Fruit fly (Drosophila melanogaster): Measurements from ENCODE around the gene Cp7Fc.

The Cp7Fc gene

DNA sequence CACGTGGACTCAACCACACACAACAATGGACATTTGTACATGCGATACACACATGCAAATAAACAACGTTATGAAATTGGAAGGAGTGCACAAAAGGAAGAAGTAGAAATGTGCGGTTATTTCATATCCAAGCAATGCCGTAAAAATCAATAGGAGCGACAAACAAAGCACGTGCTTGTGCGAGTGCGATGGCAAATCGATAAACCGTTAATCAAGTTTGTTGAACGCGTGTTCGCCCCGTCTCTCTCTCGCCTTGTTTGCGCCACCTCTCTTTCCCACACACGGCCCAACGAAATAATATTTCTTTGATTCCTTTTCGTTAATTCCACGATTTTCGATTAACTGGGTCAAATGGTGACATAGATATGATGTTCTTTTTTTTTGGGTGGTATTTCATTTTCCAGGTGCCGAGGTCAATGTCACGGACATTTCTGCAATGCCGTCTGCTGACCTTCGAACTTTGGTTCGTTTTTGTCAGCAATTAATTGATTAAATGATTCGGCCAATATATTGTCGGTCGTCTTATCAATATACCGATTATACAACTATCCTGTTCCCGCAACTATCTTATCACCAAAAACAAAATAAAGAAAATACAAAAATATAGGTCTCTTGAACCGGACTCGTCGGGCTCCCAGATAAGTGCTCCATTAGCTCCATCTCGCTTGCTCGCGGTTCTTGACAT, 13.5 kb downstream of the Cp7Fc start:
- TF ChIP-seq onecut (GFP tag; IDR thresholded peaks at IDR 0.05) = peak; percentile 99
- peak; percentile 1 for TF ChIP-seq nerfin-1 (tag; optimal IDR thresholded peaks at IDR 0.05)
- TF ChIP-seq CG10321 (GFP tag; IDR thresholded peaks at IDR 0.05) = 0 out of 2 replicates have a peak, but pooled peaks have one; percentile 37
- TF ChIP-seq Pdp1 (GFP tag; optimal IDR thresholded peaks at IDR 0.05) = peak in 1 of 2 experiments; percentile 51
- TF ChIP-seq Stat92E (GFP tag; optimal IDR thresholded peaks at IDR 0.05) = no peak
- TF ChIP-seq exex (tag; optimal IDR thresholded peaks at IDR 0.05) = peak; percentile 73
- no peak for TF ChIP-seq zen (tag; optimal IDR thresholded peaks at IDR 0.05)
- TF ChIP-seq Hr78 (GFP tag; optimal IDR thresholded peaks at IDR 0.05) = peak in 1 of 2 experiments; percentile 80
- TF ChIP-seq Med (GFP tag) = peak; percentile 33
- peak in 1 of 2 experiments; percentile 57 for TF ChIP-seq eve (GFP tag; optimal IDR thresholded peaks at IDR 0.05)
- 0 out of 3 replicates have a peak, but pooled peaks have one; percentile 29 for TF ChIP-seq ken (GFP tag; IDR thresholded peaks at IDR 0.05)
- peak; percentile 25 for TF ChIP-seq CG17385 (GFP tag; optimal IDR thresholded peaks at IDR 0.05)
- no peak for TF ChIP-seq CG17361 (GFP tag; IDR thresholded peaks at IDR 0.05)
- no peak for TF ChIP-seq Abd-B (GFP tag; optimal IDR thresholded peaks at IDR 0.05)
- peak; percentile 77 for TF ChIP-seq cwo (GFP tag; optimal IDR thresholded peaks at IDR 0.05)
- no peak for TF ChIP-seq CG10267 (tag; optimal IDR thresholded peaks at IDR 0.05)
- TF ChIP-seq mirr (GFP tag; optimal IDR thresholded peaks at IDR 0.05) = peak; percentile 48
- no peak for TF ChIP-seq Oaz (GFP tag; IDR thresholded peaks at IDR 0.05)

DNA sequence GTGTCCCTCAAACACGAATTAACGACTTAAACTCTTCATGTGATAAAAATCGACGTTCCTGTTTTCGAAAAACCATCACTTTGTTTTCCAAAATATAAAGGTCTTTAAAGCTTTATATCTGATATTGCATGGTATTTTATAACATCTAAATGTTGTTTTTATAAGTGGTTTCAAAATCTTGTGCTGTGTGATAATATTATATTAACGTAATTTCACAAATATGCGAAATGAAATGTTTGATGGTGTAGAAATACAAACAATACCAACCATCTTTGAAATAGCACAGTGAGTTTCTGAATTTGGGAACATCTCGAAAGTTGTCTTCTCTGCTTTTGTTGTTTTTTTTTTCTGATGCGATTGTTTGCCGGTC, 14.0 kb downstream of the Cp7Fc start:
- TF ChIP-seq fd3F (GFP tag; optimal IDR thresholded peaks at IDR 0.05) = peak; percentile 1
- no peak for TF ChIP-seq CG17361 (GFP tag; IDR thresholded peaks at IDR 0.05)
- peak; percentile 43 for TF ChIP-seq CG2678 (tag; optimal IDR thresholded peaks at IDR 0.05)
- peak; percentile 37 for TF ChIP-seq CG7839 (tag; optimal IDR thresholded peaks at IDR 0.05)
- peak; percentile 23 for TF ChIP-seq grau (tag; optimal IDR thresholded peaks at IDR 0.05)
- TF ChIP-seq crol (GFP tag; IDR thresholded peaks at IDR 0.05) = no peak
- peak; percentile 21 for TF ChIP-seq CG11504 (tag; optimal IDR thresholded peaks at IDR 0.05)
- peak; percentile 24 for TF ChIP-seq Abd-B (GFP tag; optimal IDR thresholded peaks at IDR 0.05)
- no peak for TF ChIP-seq bcd (GFP tag; optimal IDR thresholded peaks at IDR 0.05)
- no peak for TF ChIP-seq pan (optimal IDR thresholded peaks at IDR 0.05)
- peak in 1 of 2 experiments; percentile 6 for TF ChIP-seq pan (GFP tag; optimal IDR thresholded peaks at IDR 0.05 in 1 of 2, IDR thresholded peaks at IDR 0.05 in 1 of 2)
- TF ChIP-seq dmrt99B (tag; optimal IDR thresholded peaks at IDR 0.05) = peak; percentile 17
- TF ChIP-seq gce (GFP tag; IDR thresholded peaks at IDR 0.05) = no peak
- TF ChIP-seq NC2β (GFP tag; optimal IDR thresholded peaks at IDR 0.05) = no peak
- no peak for TF ChIP-seq az2 (GFP tag; optimal IDR thresholded peaks at IDR 0.05)
- TF ChIP-seq CoRest (tag; optimal IDR thresholded peaks at IDR 0.05) = peak; percentile 27
- peak; percentile 3 for TF ChIP-seq Meics (GFP tag; optimal IDR thresholded peaks at IDR 0.05)
- TF ChIP-seq CG1792 (GFP tag; optimal IDR thresholded peaks at IDR 0.05) = no peak
- peak; percentile 36 for TF ChIP-seq gem (tag; optimal IDR thresholded peaks at IDR 0.05)

DNA sequence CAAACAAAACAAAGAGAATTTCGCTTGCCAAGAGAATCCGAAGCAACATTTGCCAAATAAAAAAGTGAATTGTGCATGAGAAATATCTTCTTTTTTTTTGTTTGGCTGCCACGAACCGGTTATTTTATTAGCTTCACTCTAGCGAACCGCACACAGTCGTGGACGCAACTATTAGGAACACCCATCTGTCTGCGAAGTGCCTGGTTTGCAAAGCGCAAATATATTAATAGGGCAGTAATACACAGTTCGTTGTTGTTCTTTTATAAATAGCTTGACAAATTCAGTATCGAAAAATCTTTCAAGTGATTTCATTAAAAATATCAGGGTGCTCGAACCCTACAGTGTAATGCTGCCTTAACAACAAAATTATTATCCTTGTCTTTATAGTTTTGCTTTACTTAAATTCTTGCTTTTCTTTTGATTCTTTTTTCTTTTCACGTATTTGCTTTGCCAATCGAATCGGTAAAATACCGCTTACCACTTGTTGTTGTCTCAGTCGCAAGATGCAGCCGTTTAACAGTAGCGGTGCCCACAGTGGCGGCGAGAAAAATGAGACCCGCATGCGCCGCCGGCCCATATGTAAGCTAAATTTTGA, 14.6 kb downstream of the Cp7Fc start:
- TF ChIP-seq nom (GFP tag; optimal IDR thresholded peaks at IDR 0.05) = peak; percentile 28
- TF ChIP-seq CG13775 (GFP tag; optimal IDR thresholded peaks at IDR 0.05) = peak; percentile 45
- peak; percentile 5 for TF ChIP-seq CG12155 (GFP tag; optimal IDR thresholded peaks at IDR 0.05)
- TF ChIP-seq CG30403 (GFP tag; optimal IDR thresholded peaks at IDR 0.05) = peak; percentile 47
- TF ChIP-seq NFAT (GFP tag; IDR thresholded peaks at IDR 0.05) = peak; percentile 31; the same call in 1 of the 2 replicates
- TF ChIP-seq Myb (GFP tag; optimal IDR thresholded peaks at IDR 0.05) = peak; percentile 17
- TF ChIP-seq CG4820 (GFP tag; optimal IDR thresholded peaks at IDR 0.05) = peak; percentile 28
- peak; percentile 28 for TF ChIP-seq CHES-1-like (GFP tag; optimal IDR thresholded peaks at IDR 0.05)
- TF ChIP-seq Hr51 (GFP tag; optimal IDR thresholded peaks at IDR 0.05) = peak in 1 of 2 experiments; percentile 46
- no peak for TF ChIP-seq CG7745 (tag; optimal IDR thresholded peaks at IDR 0.05)
- TF ChIP-seq CG32772 (GFP tag; IDR thresholded peaks at IDR 0.05) = no peak
- TF ChIP-seq jing (GFP tag; optimal IDR thresholded peaks at IDR 0.05) = no peak
- TF ChIP-seq az2 (GFP tag; optimal IDR thresholded peaks at IDR 0.05) = peak; percentile 38
